Worm (Caenorhabditis elegans) whole organism, L4 larva: ENCODE data around the gene srd-1.

ENCODE experiments used
- F37D6.2 ChIP-seq: sonication (generic microtip); optimal IDR thresholded peaks from 2 replicates; lab custom pipeline; 2016; ENCODE audit warnings: mild to moderate bottlenecking, missing genetic modification characterization, missing compliant biosample characterization
- R02D3.7 ChIP-seq: fragments of 150-350 bp; sonication (generic microtip); optimal IDR thresholded peaks from 3 replicates; lab custom pipeline; 2014; ENCODE audit warnings: missing biosample characterization, missing genetic modification characterization
- ces-1 ChIP-seq: fragments of 150-350 bp; sonication (generic microtip); optimal IDR thresholded peaks from 4 replicates; lab custom pipeline; 2014; ENCODE audit warnings: missing biosample characterization, missing genetic modification reagents, missing genetic modification characterization
- dmd-8 ChIP-seq: fragments of 200-800 bp; sonication (Bioruptor generic); IDR thresholded peaks from 2 replicates; pipeline ENCODE4 v1.3.6; 2022; ENCODE audit warnings: missing genetic modification characterization, missing compliant biosample characterization
- dpl-1 ChIP-seq: fragments of 150-350 bp; optimal IDR thresholded peaks from 2 replicates; lab custom pipeline; 2014; ENCODE audit warnings: missing biosample characterization, missing genetic modification reagents, missing genetic modification characterization
- egl-27 ChIP-seq: sonication (generic microtip); optimal IDR thresholded peaks from 3 replicates; lab custom pipeline; 2017; ENCODE audit warnings: missing biosample characterization, missing genetic modification reagents, missing genetic modification characterization
- lir-3 ChIP-seq: sonication (generic microtip); optimal IDR thresholded peaks from 2 replicates; lab custom pipeline; 2016; ENCODE audit warnings: mild to moderate bottlenecking, missing genetic modification characterization, missing compliant biosample characterization
- mxl-3 ChIP-seq: fragments of 200-800 bp; sonication (Bioruptor generic); optimal IDR thresholded peaks from 2 replicates; lab custom pipeline; 2018; ENCODE audit warnings: mild to moderate bottlenecking, missing genetic modification characterization, missing compliant biosample characterization
- nhr-11 ChIP-seq: fragments of 150-350 bp; optimal IDR thresholded peaks from 2 replicates; lab custom pipeline; 2014; ENCODE audit warnings: missing biosample characterization, missing genetic modification characterization
- nhr-25 ChIP-seq: sonication (generic microtip); optimal IDR thresholded peaks from 2 replicates; lab custom pipeline; 2017; ENCODE audit warnings: missing genetic modification characterization, mild to moderate bottlenecking, missing compliant biosample characterization, antibody characterized with exemption, moderate library complexity, borderline replicate concordance; ENCODE audit not compliant: insufficient read depth
- nhr-48 ChIP-seq: sonication (generic microtip); optimal IDR thresholded peaks from 2 replicates; lab custom pipeline; 2016; ENCODE audit warnings: mild to moderate bottlenecking, missing genetic modification characterization, missing compliant biosample characterization
- snpc-4 ChIP-seq: fragments of 150-350 bp; optimal IDR thresholded peaks from 2 replicates; lab custom pipeline; 2014; ENCODE audit warnings: missing biosample characterization, missing genetic modification characterization
- unc-39 ChIP-seq: sonication (generic microtip); optimal IDR thresholded peaks from 2 replicates; lab custom pipeline; 2017; ENCODE audit warnings: missing biosample characterization, missing genetic modification characterization
- unc-62 ChIP-seq, 3 experiments: fragments of 150-350 bp in 1 of 3; sonication (generic microtip); optimal IDR thresholded peaks in 2 of 3; peaks in 1 of 3; 1 replicate in 1 of 3; 2 replicates in 2 of 3; lab custom pipeline; 2014 to 2017; ENCODE audit warnings: missing biosample characterization in 3 of 3, missing genetic modification characterization in 3 of 3, missing genetic modification reagents in 3 of 3, missing genotype in 1 of 3

ce11 chrII:10194605-10195004, 12.1 kb upstream of the srd-1 start, which contains the start of gene srb-6:
- TF ChIP-seq dmd-8 (no peak), egl-27 (tag; lab: Kevin White, UChicago) (no peak), nhr-11 (tag; lab: Kevin White, UChicago) (no peak), nhr-48 (tag; lab: Kevin White, UChicago) (no peak), mxl-3 (no peak), R02D3.7 (tag; lab: Kevin White, UChicago) (no peak), nhr-25 (tag; lab: Kevin White, UChicago) (no peak), F37D6.2 (tag; lab: Kevin White, UChicago) (no peak), snpc-4 (tag; lab: Kevin White, UChicago) (no peak), ces-1 (no peak), dpl-1 (GFP tag; lab: Kevin White, UChicago) (no peak), unc-39 (tag; lab: Kevin White, UChicago) (no peak), lir-3 (tag; lab: Kevin White, UChicago) (no peak), unc-62 (GFP tag; optimal IDR thresholded peaks at IDR 0.05 in 1 of 2; lab: Kevin White, UChicago) (no peak), unc-62 (tag; optimal IDR thresholded peaks at IDR 0.05; lab: Kevin White, UChicago) (no peak)
